Worm (Caenorhabditis elegans) whole organism, young adult: Measurements from ENCODE around the gene egl-10.

ENCODE experiments used
- F33H1.4 ChIP-seq: fragments of 200-800 bp; sonication (Bioruptor generic); IDR thresholded peaks from 2 replicates; pipeline ENCODE4 v1.3.6; 2022; ENCODE audit warnings: missing genetic modification reagents, missing genetic modification characterization, missing compliant biosample characterization
- T26A5.8 ChIP-seq: sonication (generic microtip); optimal IDR thresholded peaks from 2 replicates; lab custom pipeline; 2016; ENCODE audit warnings: missing genetic modification characterization, missing compliant biosample characterization
- ama-1 ChIP-seq, 3 experiments: fragments of 150-350 bp in 1 of 3; sonication (generic microtip) in 2 of 3; optimal IDR thresholded peaks; 2 replicates each; lab custom pipeline; 2014 to 2018; ENCODE audit warnings: missing biosample characterization in 2 of 3, missing genetic modification characterization in 2 of 3, missing genetic modification reagents in 2 of 3
- aptf-2 ChIP-seq: fragments of 200-800 bp; sonication (Bioruptor generic); conservative IDR thresholded peaks from 2 replicates; pipeline ENCODE4 v1.3.6; 2022; ENCODE audit warnings: missing genetic modification reagents, missing genetic modification characterization, missing compliant biosample characterization
- athp-1 ChIP-seq: sonication (generic microtip); optimal IDR thresholded peaks from 2 replicates; lab custom pipeline; 2017; ENCODE audit warnings: mild to moderate bottlenecking, missing genetic modification characterization, missing compliant biosample characterization
- ets-4 ChIP-seq: fragments of 200-800 bp; sonication (Bioruptor generic); optimal IDR thresholded peaks from 2 replicates; lab custom pipeline; 2018; ENCODE audit warnings: mild to moderate bottlenecking, missing genetic modification characterization, missing compliant biosample characterization
- hlh-12 ChIP-seq: sonication (generic microtip); optimal IDR thresholded peaks from 2 replicates; lab custom pipeline; 2016; ENCODE audit warnings: missing genetic modification characterization, missing compliant biosample characterization
- lin-54 ChIP-seq: fragments of 200-800 bp; sonication (Bioruptor generic); optimal IDR thresholded peaks from 2 replicates; lab custom pipeline; 2018; ENCODE audit warnings: mild to moderate bottlenecking, missing genetic modification characterization, missing compliant biosample characterization
- pha-4 ChIP-seq: fragments of 150-350 bp; sonication (generic microtip); optimal IDR thresholded peaks from 2 replicates; lab custom pipeline; 2014; ENCODE audit warnings: missing biosample characterization, missing genetic modification reagents, missing genetic modification characterization
- snpc-4 ChIP-seq, 5 experiments: fragments of 150-350 bp in 1 of 5; sonication (generic microtip) in 4 of 5; optimal IDR thresholded peaks; 2 replicates each; lab custom pipeline; 2014 to 2018; ENCODE audit warnings: missing genetic modification characterization in 5 of 5, missing biosample characterization in 3 of 5, antibody characterized with exemption in 2 of 5, mild to moderate bottlenecking in 2 of 5, missing compliant biosample characterization in 2 of 5, missing genotype in 2 of 5, moderate library complexity in 2 of 5, missing genetic modification reagents in 1 of 5
- unc-130 ChIP-seq: sonication (generic microtip); optimal IDR thresholded peaks from 2 replicates; lab custom pipeline; 2016; ENCODE audit warnings: missing genetic modification reagents, missing genetic modification characterization, missing compliant biosample characterization
- ztf-22 ChIP-seq: fragments of 200-800 bp; sonication (Bioruptor generic); optimal IDR thresholded peaks from 2 replicates; lab custom pipeline; 2018; ENCODE audit warnings: mild to moderate bottlenecking, missing genetic modification characterization, moderate library complexity, missing compliant biosample characterization

- TF ChIP-seq unc-130 (GFP tag; lab: Kevin White, UChicago) (no peak), lin-54 (no peak), T26A5.8 (tag; lab: Kevin White, UChicago) (no peak), snpc-4 (GFP tag; optimal IDR thresholded peaks at IDR 0.05; lab: Kevin White, UChicago) (no peak), snpc-4 (tag; optimal IDR thresholded peaks at IDR 0.05; lab: Kevin White, UChicago) (peak in 2 of 4 experiments; percentile 39 to 45), ets-4 (GFP tag; lab: Kevin White, UChicago) (no peak), ama-1 (optimal IDR thresholded peaks at IDR 0.05; lab: Kevin White, UChicago) (no peak), ama-1 (GFP tag; optimal IDR thresholded peaks at IDR 0.05; lab: Kevin White, UChicago) (no peak), pha-4 (tag; lab: Kevin White, UChicago) (no peak), ztf-22 (GFP tag; lab: Kevin White, UChicago) (peak; percentile 0), athp-1 (tag; lab: Kevin White, UChicago) (no peak), F33H1.4 (GFP tag; lab: Robert Waterston, UW) (0 out of 2 replicates have a peak, but pooled peaks have one; percentile 19), hlh-12 (tag; lab: Kevin White, UChicago) (no peak), aptf-2 (GFP tag; lab: Robert Waterston, UW) (no peak)
Measured at ce11 chrV:12465399-12465798, 2.6 kb upstream of the egl-10 start.
